Fruit fly (Drosophila melanogaster) whole organism, larva: ENCODE measurements around the gene aurA.

Experiments used
- noc ChIP-seq: fragments of 200-800 bp; sonication (Bioruptor generic); optimal IDR thresholded peaks from 3 replicates; lab custom pipeline; 2019; ENCODE audit warnings: missing biosample characterization, mild to moderate bottlenecking, missing genetic modification characterization, moderate library complexity

aurA gene

DNA sequence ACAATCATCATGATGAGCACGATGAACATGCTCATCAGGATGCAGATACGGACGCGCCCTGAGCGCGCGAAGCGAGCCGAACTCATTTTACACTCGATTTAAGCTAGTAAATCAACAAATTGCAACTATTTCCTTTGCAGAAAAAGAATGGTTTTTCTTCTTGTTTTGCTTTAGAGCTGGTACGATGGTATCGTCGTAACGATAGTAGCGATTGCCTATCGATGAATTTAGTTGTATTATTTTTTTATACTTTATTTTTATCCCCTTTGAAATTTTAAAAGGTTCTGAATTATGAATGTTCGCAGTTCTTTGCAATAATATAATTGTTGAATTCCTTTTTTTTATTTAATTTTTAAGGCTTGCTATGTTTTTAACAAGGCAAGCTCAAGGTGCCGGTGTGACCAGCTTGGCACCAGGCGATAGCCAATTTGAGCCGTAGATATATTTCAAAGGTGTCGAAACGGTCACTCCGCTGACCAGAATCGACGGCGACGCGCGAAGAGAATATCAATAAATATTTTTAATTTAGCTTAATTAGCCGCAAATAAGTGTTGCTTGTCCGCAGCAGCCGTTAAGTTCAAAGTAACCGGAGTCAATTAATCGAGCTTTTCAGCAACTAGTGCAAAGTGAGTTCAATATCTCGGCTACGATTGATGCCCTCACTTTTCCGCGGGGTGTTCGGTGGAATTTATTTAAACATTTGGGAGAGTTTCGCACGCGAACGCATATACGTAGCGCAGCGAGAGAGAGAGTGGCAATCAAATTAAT is 4.5 kb downstream of the aurA start, which contains the start of the genes CG12213 and GC1:
Gene CG12213 (minus strand): TSS at position 430 of the 768 bp plus-strand sequence.
Gene GC1 (plus strand): TSS at position 447 of the 768 bp plus-strand sequence.
- TF ChIP-seq noc (tag; lab: Kevin White, UChicago), result no peak

DNA sequence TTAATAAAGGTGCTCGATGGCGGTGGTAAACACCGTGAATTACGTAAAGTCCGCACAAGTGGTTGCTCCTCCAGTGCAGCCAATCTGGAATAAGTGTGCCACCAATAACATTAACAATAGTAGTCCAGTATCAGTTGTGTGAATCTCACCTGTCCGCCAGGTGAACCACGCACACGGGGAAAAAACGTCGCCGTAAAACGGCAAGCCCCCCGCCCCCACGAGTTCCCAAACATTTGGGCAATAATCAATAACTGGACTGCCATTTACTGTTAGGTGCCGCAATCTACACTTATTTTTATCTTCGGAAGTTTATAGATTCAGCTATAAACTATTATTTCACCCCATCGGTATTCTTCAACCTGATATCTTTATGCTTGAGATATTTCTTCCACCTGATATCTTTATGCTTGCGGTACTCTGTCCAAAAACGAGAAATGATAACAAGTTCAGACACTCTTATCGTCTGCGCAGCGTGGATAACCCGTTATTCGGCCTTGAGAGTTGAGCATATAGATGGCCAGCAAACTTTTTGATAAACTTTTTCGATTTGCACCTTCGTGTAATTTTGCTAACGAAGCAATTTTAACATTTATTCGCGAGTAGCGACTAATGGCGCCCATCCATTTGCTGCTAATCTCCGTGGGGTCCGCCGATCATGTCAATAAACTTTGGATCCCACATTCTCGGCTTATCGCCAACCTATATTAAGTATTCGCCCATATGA is 5.3 kb downstream of the aurA start:
- TF ChIP-seq noc (tag; lab: Kevin White, UChicago), result peak; percentile 15

DNA sequence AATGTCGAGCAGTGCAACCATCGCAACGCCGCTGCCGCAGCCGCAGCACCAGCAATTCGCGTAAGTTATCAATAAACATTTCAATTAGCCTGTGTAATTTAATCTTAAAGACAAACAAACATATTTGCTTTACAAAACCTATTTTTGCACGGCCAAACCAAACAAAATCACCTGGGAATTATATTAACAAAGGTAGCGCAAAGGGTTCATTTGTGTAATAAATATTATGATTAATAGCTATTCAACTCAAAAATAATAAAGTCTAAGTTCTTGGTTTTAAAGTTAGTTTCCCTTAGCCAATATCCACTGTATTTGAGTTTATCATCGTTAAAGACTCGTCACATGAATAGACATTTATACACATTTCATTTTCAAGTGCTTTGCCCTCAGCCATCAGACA is 6.3 kb downstream of the aurA start:
- peak; percentile 35 for TF ChIP-seq noc (tag; lab: Kevin White, UChicago)

DNA sequence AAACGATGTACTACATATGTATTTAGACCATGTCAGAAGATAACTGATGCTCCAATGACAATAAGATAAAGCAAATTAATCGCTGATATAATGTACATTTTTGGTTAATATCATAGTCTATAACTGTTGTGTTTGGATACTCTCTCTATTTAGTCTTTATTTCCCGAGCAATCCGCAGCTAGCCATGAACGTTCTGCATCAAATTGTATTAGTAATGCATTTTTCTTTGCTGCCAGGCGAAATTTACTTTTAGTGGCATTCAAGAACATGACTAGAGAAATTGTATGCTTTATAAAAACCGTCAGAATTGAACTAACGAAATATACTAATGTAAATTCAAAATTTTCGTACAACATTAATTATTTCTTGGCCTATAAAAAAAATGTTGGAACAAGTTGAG is 8.5 kb downstream of the aurA start, which contains the start of gene GC2:
Gene GC2 (plus strand): TSS at position 301 of the 400 bp plus-strand sequence.
- no peak for TF ChIP-seq noc (tag; lab: Kevin White, UChicago)

DNA sequence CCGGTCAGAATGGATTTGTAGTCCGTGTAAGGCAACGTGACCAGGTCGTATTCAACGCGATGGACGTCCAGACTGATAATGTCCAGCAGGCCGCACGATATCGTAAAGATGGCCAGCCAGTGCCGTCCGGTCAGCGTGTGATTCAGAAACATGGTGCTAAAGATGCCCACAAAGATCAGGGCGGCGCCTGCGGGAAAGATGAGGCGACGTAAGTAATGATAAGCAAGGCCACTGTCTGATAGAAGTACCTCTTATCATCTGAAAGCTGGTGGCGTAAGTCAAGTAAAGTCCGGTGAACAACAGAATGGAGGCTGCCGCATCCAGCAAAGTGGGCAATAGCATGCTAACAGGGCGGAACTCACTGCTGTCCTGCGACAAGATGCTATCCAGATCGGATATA is 10.9 kb downstream of the aurA start:
- TF ChIP-seq noc (tag; lab: Kevin White, UChicago), result no peak

DNA sequence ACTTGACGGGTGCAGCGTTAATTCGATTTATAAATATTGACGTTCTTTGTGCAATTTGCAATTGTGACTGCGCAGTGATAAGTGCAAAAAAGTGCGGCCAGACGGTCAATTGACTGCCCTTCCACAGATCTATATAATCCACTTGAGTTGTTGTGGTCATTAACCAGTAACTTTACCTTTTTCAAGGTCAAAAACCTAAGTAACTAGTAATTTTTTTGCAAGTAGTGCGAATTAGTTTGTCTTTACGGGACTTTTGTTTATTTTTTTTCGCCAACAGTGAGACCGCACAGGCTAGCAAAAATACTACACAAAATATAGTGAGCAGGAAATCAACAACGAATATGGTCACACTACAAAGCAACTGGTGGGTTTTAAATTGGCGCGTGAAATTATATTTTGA is 11.7 kb downstream of the aurA start, which contains the start of gene Tango9:
Gene Tango9 (minus strand): TSS at position 280 of the 400 bp plus-strand sequence.
- no peak for TF ChIP-seq noc (tag; lab: Kevin White, UChicago)

DNA sequence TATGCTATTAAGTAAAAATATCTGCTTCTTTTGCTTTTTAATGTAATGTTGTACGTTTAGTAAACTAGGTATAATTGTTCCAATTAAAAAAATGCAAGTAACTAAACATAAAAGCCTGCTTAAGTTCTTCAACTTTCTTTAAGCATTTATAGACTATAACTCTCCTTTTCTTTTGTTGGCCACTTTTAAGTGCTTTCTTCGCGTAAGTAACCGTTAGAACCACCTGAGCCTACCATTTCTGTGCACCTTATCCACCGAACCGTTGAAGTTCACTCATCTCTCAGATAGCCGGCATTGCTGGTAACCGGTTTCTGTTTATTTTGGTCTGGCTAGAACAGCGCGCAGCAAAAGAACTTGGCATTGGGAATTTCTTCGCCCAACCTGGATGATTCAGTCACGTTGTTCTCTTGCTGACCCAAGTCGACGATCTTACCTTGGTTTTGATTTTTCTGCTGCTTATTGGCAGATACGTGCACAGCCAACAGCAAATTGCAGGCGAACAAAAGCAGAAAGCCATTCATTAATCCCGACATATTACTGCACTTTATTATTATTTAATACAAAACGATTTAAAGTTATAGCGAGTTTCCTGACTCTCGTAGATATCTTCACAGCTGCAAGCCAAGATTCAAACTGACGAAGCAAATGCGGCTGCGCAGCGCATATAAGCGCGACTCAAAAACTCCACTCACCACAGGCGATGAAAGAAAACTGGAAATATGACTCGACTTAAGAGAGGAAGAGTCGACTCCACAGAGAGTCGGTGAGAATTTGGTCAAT is 13.8 kb downstream of the aurA start, which contains the start of gene CG10005:
Gene CG10005 (minus strand): TSS at position 642 of the 780 bp plus-strand sequence.
- TF ChIP-seq noc (tag; lab: Kevin White, UChicago), result no peak

DNA sequence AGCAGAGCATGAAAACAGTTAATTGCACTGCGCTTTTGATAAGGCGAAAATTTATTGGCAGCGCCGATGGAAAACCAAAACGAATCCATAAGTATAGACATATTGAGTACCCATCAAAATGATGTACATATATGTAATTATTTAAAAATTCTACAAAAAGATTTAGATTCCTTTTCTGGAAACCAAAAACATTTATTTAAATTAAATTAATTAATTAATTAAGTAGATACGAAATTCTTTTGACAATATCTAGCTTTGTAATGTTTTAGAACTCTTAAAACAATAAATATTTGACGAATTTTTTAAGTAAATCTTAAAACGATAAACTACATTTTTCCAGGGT is 14.4 kb downstream of the aurA start:
- no peak for TF ChIP-seq noc (tag; lab: Kevin White, UChicago)

DNA sequence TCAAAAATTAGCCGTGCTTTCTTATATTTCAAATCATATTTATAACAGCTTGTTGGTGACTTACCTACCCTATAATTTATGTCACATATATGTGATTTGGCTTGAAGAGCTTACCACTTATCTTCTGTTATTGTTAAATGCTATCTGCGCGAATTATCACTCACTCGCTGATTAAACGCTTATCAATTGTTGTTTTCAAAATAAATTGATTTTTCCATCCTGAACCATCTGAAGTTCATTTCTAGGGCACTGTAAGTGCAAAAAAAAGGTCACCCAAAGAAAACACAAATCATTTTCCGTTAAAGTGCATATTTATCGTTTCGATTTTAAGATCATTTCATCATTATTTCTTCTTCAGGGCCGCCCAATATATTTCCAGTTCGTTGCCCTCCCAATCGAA is 15.4 kb downstream of the aurA start:
- TF ChIP-seq noc (tag; lab: Kevin White, UChicago), result no peak

DNA sequence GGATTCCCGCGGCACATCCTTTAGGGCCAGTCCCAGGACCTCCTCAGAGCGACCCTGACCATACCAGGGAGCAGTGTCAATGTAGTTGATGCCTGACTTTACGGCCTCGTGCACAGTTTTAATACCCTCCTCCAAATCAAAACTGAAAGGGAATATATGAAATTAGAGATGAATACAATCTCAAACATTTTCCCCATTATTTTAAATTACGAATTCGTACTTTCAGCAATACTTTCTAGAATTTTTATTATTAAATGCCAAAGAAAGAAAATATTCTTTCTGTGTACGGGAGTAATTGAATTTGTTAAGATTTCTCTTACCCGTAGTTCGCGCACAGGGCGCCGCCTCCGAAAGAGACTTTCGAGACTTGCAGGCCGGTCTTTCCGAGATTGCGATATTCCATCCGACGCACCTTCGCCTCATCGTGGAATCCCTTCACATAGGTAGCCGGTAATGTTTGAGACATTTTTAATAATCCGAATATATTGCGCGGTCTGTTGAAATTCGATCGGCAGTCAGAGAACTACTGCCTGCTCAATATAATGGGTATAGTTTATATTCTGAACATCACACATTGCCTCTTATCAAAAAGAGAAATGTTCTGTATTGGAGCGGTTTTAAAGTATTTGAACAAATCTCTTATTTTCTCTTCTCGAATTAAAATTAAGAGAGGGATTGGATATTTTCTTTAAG is 17.1 kb downstream of the aurA start, which contains the start of gene CG18547:
Gene CG18547 (minus strand): TSS at position 512 of the 693 bp plus-strand sequence.
- no peak for TF ChIP-seq noc (tag; lab: Kevin White, UChicago)

DNA sequence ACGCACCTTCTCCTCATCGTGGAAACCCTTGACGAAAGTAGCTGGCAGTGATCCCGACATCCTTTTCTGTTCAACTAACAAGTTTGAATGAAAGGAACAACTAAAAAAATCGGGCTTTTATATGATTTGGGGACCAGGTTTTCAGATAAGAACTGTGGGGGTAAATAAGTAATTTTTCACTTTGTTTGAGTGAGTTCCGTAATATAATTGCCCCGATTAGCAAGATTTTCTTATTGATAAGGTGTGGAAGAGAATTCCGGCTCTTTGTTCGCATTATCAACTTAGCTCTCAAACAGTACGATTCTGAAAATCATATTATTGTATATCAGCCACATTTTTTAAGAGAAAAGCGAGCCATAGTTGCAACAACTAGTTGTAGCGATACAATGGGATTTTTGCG is 19.0 kb downstream of the aurA start, which contains the start of gene CG12224:
Gene CG12224 (minus strand): TSS at position 101 of the 400 bp plus-strand sequence.
- no peak for TF ChIP-seq noc (tag; lab: Kevin White, UChicago)

DNA sequence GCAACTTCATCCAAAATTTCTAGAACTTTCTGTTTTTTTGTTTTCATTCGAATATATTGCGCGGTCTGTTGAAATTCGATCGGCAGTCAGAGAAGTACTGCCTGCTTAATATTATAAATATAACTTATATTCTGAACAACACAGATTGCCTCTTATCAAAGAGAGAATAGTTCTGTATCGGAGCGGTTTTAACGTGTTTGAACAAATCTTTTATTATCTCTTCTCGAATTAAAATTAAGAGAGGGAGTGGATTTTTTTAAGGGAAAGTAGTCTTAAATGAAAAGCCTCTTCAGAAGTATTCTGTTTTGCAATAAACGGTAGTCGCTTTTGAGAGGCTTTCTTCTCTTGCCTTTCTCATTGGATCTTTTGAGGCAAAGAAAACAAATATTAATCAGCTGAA is 19.6 kb downstream of the aurA start:
- TF ChIP-seq noc (tag; lab: Kevin White, UChicago), result no peak

DNA sequence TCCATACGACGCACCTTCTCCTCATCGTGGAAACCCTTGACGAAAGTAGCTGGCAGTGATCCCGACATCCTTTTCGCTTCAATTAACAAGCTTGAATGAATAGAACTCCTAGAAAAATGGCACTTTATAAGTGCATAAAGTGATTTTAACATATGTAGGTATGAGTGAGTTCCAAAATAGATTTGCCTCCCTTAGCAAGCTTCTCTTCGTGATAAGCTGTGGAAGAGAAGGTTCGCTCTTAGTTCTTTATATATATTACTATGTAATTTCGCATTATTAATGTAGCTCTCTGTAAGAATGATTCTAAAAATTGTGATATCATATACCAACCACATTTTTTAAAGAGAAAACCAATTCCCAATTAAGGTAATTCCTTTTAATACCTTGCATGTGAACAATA is 21.5 kb downstream of the aurA start, which contains the start of gene CG3397:
Gene CG3397 (minus strand): TSS at position 101 of the 400 bp plus-strand sequence.
- no peak for TF ChIP-seq noc (tag; lab: Kevin White, UChicago)

DNA sequence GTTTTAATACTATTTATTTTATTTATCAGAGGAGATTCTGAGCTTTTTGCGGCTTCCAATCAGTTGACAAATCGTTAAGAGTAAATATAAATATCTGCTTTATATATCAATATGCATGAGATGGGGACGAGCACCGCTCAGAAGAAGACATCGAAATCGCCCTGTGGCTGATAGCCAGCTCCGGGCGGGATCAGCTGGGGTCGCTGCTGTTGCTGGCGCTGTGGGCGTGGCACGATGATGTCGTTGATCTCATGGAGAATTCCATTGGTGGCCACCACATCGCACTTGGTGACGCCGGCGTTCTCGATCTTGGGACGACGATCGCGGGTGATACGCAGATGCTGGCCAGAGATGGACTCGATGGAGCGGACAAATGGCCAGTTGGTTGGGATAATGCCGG is 21.9 kb downstream of the aurA start:
- no peak for TF ChIP-seq noc (tag; lab: Kevin White, UChicago)

DNA sequence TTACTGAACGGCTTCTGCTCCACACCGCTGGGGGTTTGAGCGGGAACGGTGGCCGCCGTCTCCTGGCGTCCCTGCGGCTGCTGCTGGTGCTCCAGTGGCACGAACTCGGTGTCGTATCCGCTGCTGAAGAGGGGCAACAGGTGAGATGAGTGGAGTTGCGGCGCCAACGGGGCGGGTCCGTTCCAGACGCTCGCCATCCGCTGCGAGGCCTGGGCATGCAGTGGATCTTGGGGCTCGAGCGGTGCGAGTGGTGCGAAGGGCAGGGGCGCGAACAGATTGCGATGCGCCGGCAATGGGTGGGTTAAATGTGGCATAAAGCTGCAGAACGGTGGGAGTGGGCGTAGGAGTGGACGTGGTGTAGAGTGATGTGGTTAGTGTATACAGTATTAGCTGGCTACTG is 26.3 kb downstream of the aurA start:
- TF ChIP-seq noc (tag; lab: Kevin White, UChicago), result no peak
